Fruit fly (Drosophila melanogaster): ENCODE data around the gene CG14315.

DNA sequence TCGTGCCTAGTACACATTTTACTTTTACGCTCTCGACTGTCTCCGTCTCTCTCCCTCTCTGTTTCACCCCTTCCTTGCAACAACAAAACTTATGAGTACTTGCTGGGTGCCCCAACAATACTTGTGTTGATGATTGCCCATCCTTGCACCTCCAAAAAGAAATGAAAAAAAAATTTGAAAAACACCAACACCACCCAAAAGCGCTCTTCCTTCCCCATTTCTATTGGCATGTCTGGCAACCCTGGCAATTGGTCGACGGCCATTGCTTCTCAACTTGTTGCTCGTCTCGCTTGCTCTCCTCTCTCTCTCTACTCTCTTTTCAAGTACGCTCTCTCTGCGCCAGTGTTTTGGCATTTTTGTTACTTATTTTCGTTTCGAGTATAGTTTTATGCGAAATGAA, 9.9 kb downstream of the CG14315 start:
- TF ChIP-seq woc (GFP tag; optimal IDR thresholded peaks at IDR 0.05) (no peak), dl (GFP tag; optimal IDR thresholded peaks at IDR 0.05; ENCODE audit: insufficient read depth in 1 of 2, partially characterized antibody in 2 of 2) (peak; percentile 97), h (GFP tag; optimal IDR thresholded peaks at IDR 0.05) (peak; percentile 29), Mio (GFP tag; optimal IDR thresholded peaks at IDR 0.05) (no peak), psq (GFP tag; optimal IDR thresholded peaks at IDR 0.05) (peak; percentile 40), ey (GFP tag; optimal IDR thresholded peaks at IDR 0.05) (no peak), rgr (GFP tag; optimal IDR thresholded peaks at IDR 0.05) (peak; percentile 58), GATAd (GFP tag; optimal IDR thresholded peaks at IDR 0.05) (no peak), Hnf4 (GFP tag; optimal IDR thresholded peaks at IDR 0.05) (peak; percentile 6)

Measured in whole organism, wandering third instar larva.